Fruit fly (Drosophila melanogaster): ENCODE data around the gene RnrL.
A peak's percentile ranks its signal among the peaks of the same experiment; 100 is the strongest.

Gene RnrL

dm6 chr2L:10331066-10331847, 3.5 kb upstream of the RnrL start, which contains the start of the genes Schip1 and Cox10:
Gene Schip1, minus strand, starts transcription at chr2L:10331116.
Gene Cox10, plus strand, starts transcription at chr2L:10331471.
- TF ChIP-seq gfzf (GFP tag; optimal IDR thresholded peaks at IDR 0.05) (peak; percentile 59), CG11695 (GFP tag; IDR thresholded peaks at IDR 0.05) (no peak), CG15601 (tag; optimal IDR thresholded peaks at IDR 0.05) (peak; percentile 23), Adf1 (GFP tag; IDR thresholded peaks at IDR 0.05) (no peak), Dp (GFP tag; optimal IDR thresholded peaks at IDR 0.05) (peak; percentile 39), mld (GFP tag; IDR thresholded peaks at IDR 0.05; ENCODE audit: partially characterized antibody) (no peak), bsh (GFP tag; optimal IDR thresholded peaks at IDR 0.05) (peak in 1 of 2 experiments; percentile 29), CG16779 (GFP tag; IDR thresholded peaks at IDR 0.05) (no peak), CG30431 (GFP tag; optimal IDR thresholded peaks at IDR 0.05) (no peak), CG10654 (GFP tag; optimal IDR thresholded peaks at IDR 0.05) (no peak), Med (GFP tag) (no peak), MBD-R2 (GFP tag; IDR thresholded peaks at IDR 0.05) (no peak), dan (GFP tag; IDR thresholded peaks at IDR 0.05) (no peak), CG4820 (GFP tag; optimal IDR thresholded peaks at IDR 0.05) (no peak), trh (GFP tag; optimal IDR thresholded peaks at IDR 0.05) (no peak), p53 (GFP tag; optimal IDR thresholded peaks at IDR 0.05) (no peak), bbx (GFP tag; IDR thresholded peaks at IDR 0.05; ENCODE audit: partially characterized antibody) (no peak), CG9797 (GFP tag; optimal IDR thresholded peaks at IDR 0.05) (peak; percentile 14), Sox100B (GFP tag; optimal IDR thresholded peaks at IDR 0.05) (peak; percentile 21), CG2875 (GFP tag; optimal IDR thresholded peaks at IDR 0.05) (no peak), Mes4 (GFP tag; optimal IDR thresholded peaks at IDR 0.05) (no peak), nmo (GFP tag; optimal IDR thresholded peaks at IDR 0.05) (peak; percentile 18), unpg (GFP tag; optimal IDR thresholded peaks at IDR 0.05) (peak; percentile 44), CG6683 (GFP tag; optimal IDR thresholded peaks at IDR 0.05) (no peak), Xbp1 (GFP tag; optimal IDR thresholded peaks at IDR 0.05) (no peak), trem (tag; optimal IDR thresholded peaks at IDR 0.05) (peak; percentile 52), sens (GFP tag) (peak; percentile 59), CG11560 (tag; IDR thresholded peaks at IDR 0.05) (no peak), jing (GFP tag; optimal IDR thresholded peaks at IDR 0.05) (no peak), cad (GFP tag; optimal IDR thresholded peaks at IDR 0.05) (no peak), CG2129 (GFP tag; IDR thresholded peaks at IDR 0.05; ENCODE audit: partially characterized antibody) (no peak), HLH3B (GFP tag; IDR thresholded peaks at IDR 0.05) (no peak), CG8924 (tag; optimal IDR thresholded peaks at IDR 0.05) (peak; percentile 70), CG12391 (tag; optimal IDR thresholded peaks at IDR 0.05) (peak; percentile 72), wek (GFP tag; optimal IDR thresholded peaks at IDR 0.05) (peak; percentile 61), CG9437 (GFP tag; optimal IDR thresholded peaks at IDR 0.05) (no peak), PHDP (tag; optimal IDR thresholded peaks at IDR 0.05) (peak; percentile 43), CG42726 (GFP tag; IDR thresholded peaks at IDR 0.05; ENCODE audit: partially characterized antibody) (no peak), CG6689 (GFP tag; IDR thresholded peaks at IDR 0.05) (no peak), dpn (GFP tag; optimal IDR thresholded peaks at IDR 0.05) (peak in 1 of 2 experiments; percentile 16), dimm (GFP tag; IDR thresholded peaks at IDR 0.05) (no peak), CG14014 (GFP tag; IDR thresholded peaks at IDR 0.05) (no peak), CG18262 (tag; optimal IDR thresholded peaks at IDR 0.05) (peak; percentile 38), CG1832 (GFP tag; optimal IDR thresholded peaks at IDR 0.05) (no peak), Hmx (GFP tag; optimal IDR thresholded peaks at IDR 0.05) (no peak), D19A (tag; optimal IDR thresholded peaks at IDR 0.05) (peak; percentile 53), CG14667 (GFP tag; IDR thresholded peaks at IDR 0.05) (no peak), CG6175 (GFP tag; IDR thresholded peaks at IDR 0.05) (no peak), CG17359 (tag; optimal IDR thresholded peaks at IDR 0.05) (peak; percentile 12), Rx (GFP tag; IDR thresholded peaks at IDR 0.05) (no peak)

Data from whole organism, embryonic.